Worm (Caenorhabditis elegans): Measurements from ENCODE around the gene C26B9.1.

C26B9.1 gene

DNA sequence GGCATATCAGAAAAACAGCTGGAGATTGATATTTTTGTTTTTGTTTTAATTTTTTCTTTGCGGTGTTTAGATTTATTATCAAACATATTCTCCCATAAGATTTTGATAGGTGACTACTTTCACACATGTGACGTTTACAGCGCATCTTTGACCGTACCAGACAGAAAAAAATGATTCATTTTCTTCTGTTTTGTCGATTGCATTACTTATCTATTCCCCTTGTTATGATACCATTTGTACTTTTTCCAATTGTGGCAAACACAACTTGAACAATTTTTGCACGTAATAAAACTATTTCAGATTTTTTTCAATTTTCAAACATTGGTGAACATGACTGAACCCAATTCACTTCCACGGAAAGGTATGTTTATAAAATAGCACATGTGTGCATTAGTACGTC lies at the start of gene C26B9.1:
Gene C26B9.1, plus strand, starts transcription at position 301 of the 400 bp plus-strand sequence.
- no peak for TF ChIP-seq unc-62 (GFP tag; optimal IDR thresholded peaks at IDR 0.05)

DNA sequence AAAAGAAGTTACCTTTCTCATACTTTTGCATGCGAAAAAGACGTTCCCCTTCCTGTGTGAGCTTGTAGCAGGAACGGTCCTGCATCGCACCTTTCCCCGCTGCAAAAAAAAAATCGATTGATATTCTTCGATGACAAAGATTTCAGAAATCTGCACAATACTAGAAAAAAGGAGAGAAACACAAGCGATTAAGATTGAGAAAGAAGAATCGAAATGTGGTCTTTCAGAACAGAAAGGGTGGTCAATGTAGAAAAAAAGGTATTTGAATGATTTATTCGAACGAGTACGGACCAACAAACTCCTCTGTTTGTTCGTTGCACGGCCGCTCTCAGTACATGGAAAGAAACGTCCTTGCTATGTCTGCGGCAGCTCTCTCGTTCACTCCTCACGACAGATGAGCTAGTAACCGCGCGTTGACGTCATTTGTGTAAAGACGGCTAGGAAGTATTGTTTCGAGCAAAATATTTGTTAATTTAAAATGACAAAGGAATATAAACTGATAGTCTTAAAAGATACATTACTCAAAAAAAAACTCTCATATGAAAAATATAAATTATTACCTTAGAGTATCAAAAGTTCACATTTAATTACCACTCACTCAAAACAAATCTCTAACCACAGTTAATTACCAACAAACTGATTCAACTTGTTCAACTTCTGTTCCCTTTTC lies 46.3 kb upstream of the C26B9.1 start, which contains the start of gene ift-81:
Gene ift-81, plus strand, starts transcription at position 620 of the 670 bp plus-strand sequence.
- no peak for TF ChIP-seq unc-62 (GFP tag; optimal IDR thresholded peaks at IDR 0.05)

DNA sequence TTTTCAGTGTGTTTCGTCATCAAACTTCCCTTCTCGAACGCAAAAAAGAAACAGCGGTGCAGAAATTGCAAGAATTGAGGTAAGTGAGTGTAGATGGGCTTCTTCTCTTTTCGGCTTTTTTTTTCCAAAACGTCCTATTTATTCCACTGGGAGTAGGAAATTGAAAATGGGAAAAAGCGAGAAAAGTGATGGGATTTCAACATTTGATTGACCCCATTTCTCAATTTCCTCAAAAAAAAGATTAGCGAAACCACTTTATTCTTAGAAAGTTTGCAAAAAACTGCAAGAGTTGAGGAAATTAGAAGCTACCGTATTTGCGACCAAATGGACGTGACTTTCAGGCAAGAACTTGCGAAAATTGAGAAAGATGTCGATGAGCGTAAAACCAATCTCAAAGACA lies 40.9 kb upstream of the C26B9.1 start, which contains the start of gene ags-3:
Gene ags-3, minus strand, starts transcription at position 101 of the 400 bp plus-strand sequence.
- no peak for TF ChIP-seq unc-62 (GFP tag; optimal IDR thresholded peaks at IDR 0.05)

DNA sequence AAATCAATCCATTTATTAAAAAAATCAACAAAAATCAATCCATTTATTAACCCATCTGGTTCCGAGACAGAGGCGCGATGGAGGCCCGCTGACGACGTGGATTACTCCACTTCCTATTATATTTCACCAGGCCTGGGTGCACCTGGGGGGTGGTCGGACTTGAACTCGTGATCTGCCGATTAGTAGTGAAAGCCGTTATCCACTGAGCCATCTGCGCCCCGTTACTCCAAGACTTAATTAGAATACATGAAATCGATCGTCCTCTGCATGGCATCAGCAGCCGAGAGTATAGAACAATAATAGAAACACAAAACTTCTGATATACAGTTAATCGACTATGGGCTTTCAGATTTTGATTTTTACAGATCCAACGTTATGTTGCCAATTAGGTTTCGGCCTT lies 34.8 kb upstream of the C26B9.1 start:
- TF ChIP-seq unc-62 (GFP tag; optimal IDR thresholded peaks at IDR 0.05): no peak

DNA sequence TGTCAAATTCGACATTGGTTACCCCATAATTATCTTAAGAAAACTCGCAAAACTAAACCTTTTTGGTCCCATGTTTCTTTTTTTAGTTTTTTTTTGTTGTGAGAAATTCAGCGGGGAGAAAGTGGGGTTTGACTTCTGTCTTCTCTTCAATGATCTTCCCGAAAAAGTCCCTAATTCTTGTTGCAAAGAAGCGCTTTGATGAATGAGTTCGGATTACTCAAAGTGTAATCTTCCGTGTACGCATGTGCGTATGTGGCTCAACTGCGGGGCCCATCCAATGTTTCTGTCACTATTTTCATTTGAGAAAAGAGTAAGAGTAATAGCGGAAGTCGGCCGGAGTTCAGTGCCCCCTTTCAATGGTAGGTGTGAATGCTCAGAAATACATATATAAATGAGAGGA lies 33.2 kb upstream of the C26B9.1 start:
- TF ChIP-seq unc-62 (GFP tag; optimal IDR thresholded peaks at IDR 0.05): no peak

DNA sequence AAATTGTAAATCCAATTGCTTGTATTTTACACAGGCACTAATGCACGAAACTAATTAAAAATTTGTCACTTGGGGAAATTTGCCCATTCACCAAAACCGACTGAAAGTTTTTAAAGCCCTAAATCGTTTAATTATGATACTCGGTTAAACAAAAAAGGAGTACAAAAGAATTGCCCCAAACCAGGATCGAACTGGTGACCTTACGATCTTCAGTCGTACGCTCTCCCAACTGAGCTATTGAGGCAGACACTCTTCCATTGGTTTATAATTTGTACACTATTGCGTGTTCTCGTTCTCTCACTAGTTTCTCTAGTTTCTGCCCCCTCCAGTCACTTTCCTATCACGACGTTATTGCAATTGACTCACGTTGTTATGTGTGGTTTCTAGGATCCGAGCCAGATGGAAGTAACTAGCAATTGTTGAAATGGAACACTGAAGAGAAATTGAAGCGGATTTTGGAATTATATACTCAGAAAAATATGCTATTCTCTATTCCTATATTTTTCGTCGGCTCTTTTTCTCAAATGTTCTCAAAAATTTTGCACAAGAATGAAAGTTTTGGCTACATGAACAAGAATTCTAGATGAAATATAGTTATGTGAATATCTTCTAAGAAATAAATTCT lies 25.1 kb upstream of the C26B9.1 start:
- TF ChIP-seq unc-62 (GFP tag; optimal IDR thresholded peaks at IDR 0.05): no peak

DNA sequence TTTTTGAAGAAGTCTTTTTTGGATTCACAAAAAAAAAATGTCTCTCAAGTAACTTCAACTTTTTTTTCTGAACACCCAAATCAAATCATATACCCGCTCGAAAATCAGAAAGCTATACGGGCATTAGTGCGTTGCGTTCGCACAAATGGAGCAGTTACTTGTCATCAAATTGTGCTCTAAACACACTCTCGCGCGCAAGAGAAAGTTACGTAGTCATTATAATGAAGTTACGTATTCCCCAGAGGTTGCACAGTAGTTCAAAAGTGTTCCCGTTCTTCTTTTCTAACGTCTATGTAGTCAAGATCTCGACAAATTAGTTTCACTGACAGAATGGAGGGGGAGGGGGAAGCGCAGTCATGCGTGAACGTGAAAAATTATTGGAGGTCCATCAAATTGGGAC lies 22.8 kb upstream of the C26B9.1 start:
- no peak for TF ChIP-seq unc-62 (GFP tag; optimal IDR thresholded peaks at IDR 0.05)

DNA sequence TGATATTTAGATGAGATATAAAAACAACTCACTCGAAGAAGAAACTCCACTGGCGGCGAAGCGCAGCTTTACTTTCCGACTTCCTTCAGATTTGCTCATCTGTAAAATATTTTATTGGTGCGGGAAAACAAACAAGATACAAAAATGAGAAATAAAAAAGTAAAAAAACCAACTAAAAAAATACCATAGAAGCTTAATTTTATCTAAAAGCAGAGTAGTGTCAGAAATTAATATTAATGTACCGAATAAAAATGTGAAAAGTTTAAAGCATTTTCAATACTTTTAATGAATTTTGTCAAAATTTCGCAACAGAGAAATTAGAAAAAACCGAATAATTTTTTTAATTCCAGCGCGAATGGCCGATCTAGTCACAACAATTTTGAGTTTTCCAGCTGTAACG lies 21.1 kb upstream of the C26B9.1 start, which contains the start of gene sto-2:
Gene sto-2, minus strand, starts transcription at position 101 of the 400 bp plus-strand sequence.
- TF ChIP-seq unc-62 (GFP tag; optimal IDR thresholded peaks at IDR 0.05): no peak

DNA sequence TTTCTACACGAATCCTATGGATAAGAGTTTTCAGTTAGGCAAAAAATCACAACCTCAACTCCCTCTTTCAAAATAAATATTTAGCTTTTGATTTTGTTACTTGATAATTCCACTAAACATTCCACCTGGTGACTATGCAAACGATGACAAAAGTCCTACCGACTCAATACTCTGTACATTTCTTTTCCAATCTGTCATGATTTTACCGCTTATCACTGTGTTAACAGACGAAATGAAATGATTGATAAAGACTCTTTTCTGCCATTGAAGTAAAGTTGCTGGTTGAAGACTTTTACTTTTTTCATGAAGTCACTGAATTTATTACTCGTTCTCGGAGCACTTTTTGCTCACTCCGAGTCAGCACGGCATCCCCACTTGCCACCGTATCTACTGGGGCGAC lies 15.2 kb upstream of the C26B9.1 start, which contains the start of gene C26B9.5:
Gene C26B9.5, plus strand, starts transcription at position 244 of the 400 bp plus-strand sequence.
- no peak for TF ChIP-seq unc-62 (GFP tag; optimal IDR thresholded peaks at IDR 0.05)

DNA sequence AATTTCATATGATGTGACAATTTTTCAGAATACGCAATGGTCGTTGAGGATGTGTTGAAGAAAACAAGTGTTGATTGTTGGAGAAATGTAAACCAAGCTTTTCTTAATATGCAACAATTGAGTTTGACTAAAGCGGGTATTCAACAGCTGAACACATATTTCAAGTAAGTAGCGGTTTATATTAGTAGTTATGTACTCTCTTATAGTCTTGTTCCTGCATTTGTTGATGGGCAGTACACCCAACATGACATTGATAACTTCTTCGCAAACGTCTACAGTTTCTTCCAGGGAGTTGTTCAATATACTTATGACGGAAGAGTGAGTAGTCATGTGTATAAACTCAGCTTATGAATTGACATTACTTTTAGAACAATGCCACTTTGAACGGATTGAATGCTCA lies 13.6 kb upstream of the C26B9.1 start:
- TF ChIP-seq unc-62 (GFP tag; optimal IDR thresholded peaks at IDR 0.05): no peak

DNA sequence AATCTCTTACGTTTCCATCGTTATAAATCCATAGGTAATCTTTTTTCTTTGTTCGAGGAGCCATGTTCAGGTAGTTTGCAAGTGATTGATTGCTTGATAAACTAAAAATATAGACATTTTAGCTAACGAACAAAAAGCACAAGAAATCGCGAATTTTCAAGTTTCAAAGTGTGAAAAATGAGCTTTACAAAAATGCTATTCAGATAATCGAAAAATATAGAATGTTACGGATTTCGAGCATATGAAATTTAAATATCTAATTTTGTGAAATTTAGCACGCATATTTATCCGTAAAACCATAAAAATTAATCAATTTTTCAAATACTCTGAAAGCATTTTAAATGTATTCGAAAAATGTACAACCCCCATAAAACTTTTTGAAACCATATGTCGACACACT lies 9.0 kb upstream of the C26B9.1 start, which contains the start of gene C26B9.6:
Gene C26B9.6, minus strand, starts transcription at position 101 of the 400 bp plus-strand sequence.
- TF ChIP-seq unc-62 (GFP tag; optimal IDR thresholded peaks at IDR 0.05): no peak

DNA sequence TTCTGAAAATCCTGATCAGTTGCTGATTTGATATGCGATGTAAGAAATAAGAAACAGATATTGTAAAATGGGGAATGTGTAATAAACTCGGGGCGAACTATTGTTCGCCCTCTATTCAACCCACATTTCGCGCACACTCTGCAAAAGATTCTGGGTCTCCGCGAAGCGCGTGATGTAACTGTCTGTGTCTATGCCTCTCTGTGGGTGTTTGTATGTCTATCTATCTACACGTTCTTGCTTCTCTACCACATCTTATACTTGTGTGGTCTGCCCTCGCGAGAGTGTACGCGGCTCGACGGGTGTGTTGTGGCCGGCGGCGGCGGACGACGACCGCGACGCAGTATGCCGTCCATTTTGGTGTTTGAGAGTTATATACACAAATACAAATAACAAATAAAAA lies 7.9 kb upstream of the C26B9.1 start:
- TF ChIP-seq unc-62 (GFP tag; optimal IDR thresholded peaks at IDR 0.05): no peak

DNA sequence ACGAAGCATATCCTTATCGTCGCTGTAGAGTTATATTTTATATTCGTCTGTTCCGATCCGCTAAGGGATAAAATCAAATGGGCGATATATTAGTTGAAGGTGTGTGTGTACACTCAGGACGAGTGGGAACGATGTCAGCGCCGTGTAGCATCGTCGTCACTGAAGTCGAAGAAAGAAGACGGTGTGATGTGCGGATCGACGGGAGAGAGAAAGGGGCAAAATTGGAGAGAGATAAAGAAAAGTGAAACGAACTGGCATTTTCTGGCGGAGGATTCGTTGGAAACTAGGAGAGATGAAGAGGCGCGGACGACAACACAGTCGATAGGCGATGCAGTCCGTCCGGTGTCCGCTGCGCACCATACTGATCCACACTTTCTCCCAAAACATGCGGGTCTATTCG lies 6.4 kb upstream of the C26B9.1 start, which contains the start of gene C26B9.3:
Gene C26B9.3, plus strand, starts transcription at position 343 of the 400 bp plus-strand sequence.
- TF ChIP-seq unc-62 (GFP tag; optimal IDR thresholded peaks at IDR 0.05): no peak

DNA sequence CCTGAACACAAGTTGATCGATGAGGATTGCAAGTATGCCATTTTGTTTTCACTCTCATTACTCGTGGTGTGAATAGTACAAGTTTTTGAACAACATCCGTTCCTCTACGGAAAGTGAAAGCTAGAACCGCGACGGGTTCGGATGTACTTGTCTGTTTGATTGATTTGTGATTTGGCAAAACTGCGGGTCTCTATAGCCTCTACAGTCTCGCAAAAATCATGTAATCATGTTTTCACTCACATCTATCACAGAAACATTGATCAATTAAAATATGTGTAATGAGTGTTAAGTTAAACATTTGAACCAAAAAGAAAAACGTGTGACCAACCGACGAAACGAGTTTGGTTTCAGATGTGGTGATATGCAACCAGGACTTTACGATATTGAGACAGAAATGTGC lies 5.0 kb upstream of the C26B9.1 start:
- TF ChIP-seq unc-62 (GFP tag; optimal IDR thresholded peaks at IDR 0.05): no peak

DNA sequence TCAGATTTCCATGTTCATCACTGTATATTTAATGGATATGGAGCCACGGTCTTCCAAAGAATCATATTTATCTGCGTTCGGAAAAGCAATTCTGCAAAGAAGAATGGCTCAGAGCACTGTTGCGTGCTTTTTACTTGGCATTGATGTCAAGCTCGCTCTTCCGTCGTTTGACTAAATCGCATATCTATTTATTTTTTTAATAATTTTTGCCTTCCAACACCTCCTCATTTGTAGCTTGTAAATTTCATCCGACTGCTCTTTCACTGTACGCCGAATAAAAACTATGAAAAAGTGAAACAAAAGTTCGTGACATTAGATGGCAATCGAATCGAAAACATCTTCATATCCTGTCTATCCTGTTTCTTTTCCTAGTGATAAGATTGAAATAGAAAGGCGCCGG lies 4.5 kb upstream of the C26B9.1 start, which contains the start of gene C26B9.2:
Gene C26B9.2, plus strand, starts transcription at position 301 of the 400 bp plus-strand sequence.
- no peak for TF ChIP-seq unc-62 (GFP tag; optimal IDR thresholded peaks at IDR 0.05)

DNA sequence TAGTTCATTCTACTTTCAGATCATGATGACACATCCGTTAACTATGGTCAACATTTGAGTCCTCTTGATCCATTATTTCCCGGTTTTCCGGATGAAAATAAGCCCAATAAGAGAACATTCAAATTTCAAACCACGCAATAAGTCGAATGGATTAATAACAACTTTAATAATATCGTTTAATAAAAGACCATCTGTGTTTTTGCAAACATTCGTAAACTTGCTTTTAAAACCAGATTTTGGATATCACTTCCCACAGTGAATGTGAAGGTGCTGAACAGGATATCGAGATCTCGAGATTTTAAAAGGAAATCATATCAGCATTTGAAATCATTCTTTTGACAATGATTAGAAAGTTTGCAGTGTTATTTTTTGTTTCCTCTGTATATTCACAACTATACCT lies 2.4 kb upstream of the C26B9.1 start, which contains the start of gene C26B9.7:
Gene C26B9.7, plus strand, starts transcription at position 301 of the 400 bp plus-strand sequence.
- TF ChIP-seq unc-62 (GFP tag; optimal IDR thresholded peaks at IDR 0.05): no peak

DNA sequence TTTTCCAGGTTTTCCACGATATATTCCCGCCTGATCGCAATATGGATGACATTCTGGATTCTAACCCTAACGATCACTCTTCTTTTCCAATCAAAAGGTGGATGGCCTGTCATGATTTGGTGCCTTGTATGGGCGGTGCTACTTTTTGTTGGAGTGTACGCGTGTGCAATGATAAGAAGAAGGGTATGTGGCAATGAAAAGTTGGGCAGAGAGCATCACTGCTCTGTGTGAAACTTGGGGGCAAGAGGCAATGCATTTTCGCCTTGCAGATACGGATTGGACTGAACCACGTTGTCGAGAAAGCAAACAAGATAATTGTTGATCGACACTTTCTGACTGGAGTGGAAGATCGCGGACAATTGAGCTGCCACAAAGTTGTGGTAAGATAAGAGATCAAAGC lies 1.9 kb downstream of the C26B9.1 start:
- no peak for TF ChIP-seq unc-62 (GFP tag; optimal IDR thresholded peaks at IDR 0.05)

All from whole organism, dauer.